Worm (Caenorhabditis elegans) whole organism, late embryonic: ENCODE results near the gene D1014.2.
A peak's percentile ranks its signal among the peaks of the same experiment; 100 is the strongest.

Source experiments
- C38D4.7 ChIP-seq: fragments of 200-800 bp; sonication (Bioruptor generic); optimal IDR thresholded peaks from 2 replicates; lab custom pipeline; 2018; ENCODE audit warnings: mild to moderate bottlenecking, missing genetic modification characterization, moderate library complexity, missing compliant biosample characterization
- F13H6.1 ChIP-seq: sonication (generic microtip); optimal IDR thresholded peaks from 2 replicates; lab custom pipeline; 2016; ENCODE audit warnings: missing genetic modification characterization, missing compliant biosample characterization
- K02D7.2 ChIP-seq: sonication (generic microtip); optimal IDR thresholded peaks from 2 replicates; lab custom pipeline; 2017; ENCODE audit warnings: mild to moderate bottlenecking, missing genetic modification characterization, missing compliant biosample characterization
- Y22D7AL.16 ChIP-seq: sonication (generic microtip); optimal IDR thresholded peaks from 2 replicates; lab custom pipeline; 2016; ENCODE audit warnings: missing genetic modification characterization, missing compliant biosample characterization
- ceh-14 ChIP-seq: sonication (generic microtip); optimal IDR thresholded peaks from 2 replicates; lab custom pipeline; 2016; ENCODE audit warnings: missing genotype, missing genetic modification characterization, missing compliant biosample characterization
- ceh-24 ChIP-seq: sonication (generic microtip); optimal IDR thresholded peaks from 2 replicates; lab custom pipeline; 2016; ENCODE audit warnings: mild to moderate bottlenecking, missing genetic modification characterization, missing compliant biosample characterization
- ceh-30 ChIP-seq: fragments of 150-350 bp; optimal IDR thresholded peaks from 2 replicates; lab custom pipeline; 2014; ENCODE audit warnings: missing biosample characterization, missing genetic modification characterization
- ceh-31 ChIP-seq: sonication (generic microtip); optimal IDR thresholded peaks from 2 replicates; lab custom pipeline; 2016; ENCODE audit warnings: missing genetic modification characterization, missing compliant biosample characterization
- ceh-48 ChIP-seq: sonication (generic microtip); optimal IDR thresholded peaks from 2 replicates; lab custom pipeline; 2016; ENCODE audit warnings: missing genetic modification characterization, inconsistent platforms, missing compliant biosample characterization
- ceh-9 ChIP-seq: sonication (generic microtip); optimal IDR thresholded peaks from 2 replicates; lab custom pipeline; 2016; ENCODE audit warnings: mild to moderate bottlenecking, missing genetic modification characterization, inconsistent platforms, missing compliant biosample characterization
- dmd-4 ChIP-seq: sonication (generic microtip); optimal IDR thresholded peaks from 2 replicates; lab custom pipeline; 2016; ENCODE audit warnings: borderline replicate concordance, missing genetic modification characterization, missing compliant biosample characterization
- elt-2 ChIP-seq: sonication (generic microtip); optimal IDR thresholded peaks from 2 replicates; lab custom pipeline; 2016; ENCODE audit warnings: missing genetic modification reagents, missing genetic modification characterization, missing compliant biosample characterization
- elt-4 ChIP-seq: sonication (generic microtip); optimal IDR thresholded peaks from 2 replicates; lab custom pipeline; 2016; ENCODE audit warnings: missing genetic modification characterization, missing compliant biosample characterization
- ets-4 ChIP-seq: sonication (generic microtip); optimal IDR thresholded peaks from 2 replicates; lab custom pipeline; 2016; ENCODE audit warnings: missing genetic modification characterization, missing compliant biosample characterization
- fax-1 ChIP-seq: sonication (generic microtip); optimal IDR thresholded peaks from 2 replicates; lab custom pipeline; 2016; ENCODE audit warnings: missing genotype, missing genetic modification characterization, missing compliant biosample characterization
- fkh-10 ChIP-seq: fragments of 150-350 bp; optimal IDR thresholded peaks from 2 replicates; lab custom pipeline; 2014; ENCODE audit warnings: missing biosample characterization, missing genetic modification reagents, missing genetic modification characterization
- hlh-13 ChIP-seq: fragments of 200-800 bp; sonication (Bioruptor generic); optimal IDR thresholded peaks from 2 replicates; lab custom pipeline; 2018; ENCODE audit warnings: mild to moderate bottlenecking, missing genetic modification characterization, missing compliant biosample characterization
- hlh-15 ChIP-seq: sonication (generic microtip); optimal IDR thresholded peaks from 2 replicates; lab custom pipeline; 2016; ENCODE audit warnings: missing genetic modification characterization, missing compliant biosample characterization
- hlh-8 ChIP-seq: sonication (generic microtip); optimal IDR thresholded peaks from 2 replicates; lab custom pipeline; 2016; ENCODE audit warnings: missing genotype, missing genetic modification characterization, missing compliant biosample characterization
- lim-6 ChIP-seq: sonication (generic microtip); optimal IDR thresholded peaks from 2 replicates; lab custom pipeline; 2016; ENCODE audit warnings: missing genetic modification characterization, missing compliant biosample characterization
- lin-11 ChIP-seq: fragments of 200-800 bp; sonication (Bioruptor generic); optimal IDR thresholded peaks from 2 replicates; lab custom pipeline; 2018; ENCODE audit warnings: mild to moderate bottlenecking, missing genetic modification characterization, missing compliant biosample characterization
- mec-3 ChIP-seq: sonication (generic microtip); optimal IDR thresholded peaks from 2 replicates; lab custom pipeline; 2016; ENCODE audit warnings: borderline replicate concordance, missing genetic modification characterization, missing compliant biosample characterization
- pag-3 ChIP-seq: sonication (generic microtip); optimal IDR thresholded peaks from 2 replicates; lab custom pipeline; 2016; ENCODE audit warnings: missing compliant biosample characterization, missing genetic modification characterization, borderline replicate concordance
- pax-1 ChIP-seq: fragments of 150-350 bp; optimal IDR thresholded peaks from 2 replicates; lab custom pipeline; 2014; ENCODE audit warnings: missing biosample characterization, missing genetic modification characterization
- pqm-1 ChIP-seq: sonication (generic microtip); optimal IDR thresholded peaks from 2 replicates; lab custom pipeline; 2016; ENCODE audit warnings: missing genetic modification characterization, missing compliant biosample characterization
- pros-1 ChIP-seq: fragments of 150-350 bp; optimal IDR thresholded peaks from 2 replicates; lab custom pipeline; 2014; ENCODE audit warnings: missing biosample characterization, missing genetic modification reagents, missing genetic modification characterization
- rnt-1 ChIP-seq: sonication (generic microtip); optimal IDR thresholded peaks from 2 replicates; lab custom pipeline; 2016; ENCODE audit warnings: missing genetic modification characterization, missing compliant biosample characterization
- sox-2 ChIP-seq: fragments of 200-800 bp; sonication (Bioruptor generic); IDR thresholded peaks from 2 replicates; pipeline ENCODE4 v1.3.6; 2022; ENCODE audit warnings: missing genetic modification reagents, missing genetic modification characterization, missing compliant biosample characterization
- sox-4 ChIP-seq: sonication (generic microtip); optimal IDR thresholded peaks from 2 replicates; lab custom pipeline; 2017; ENCODE audit warnings: mild to moderate bottlenecking, missing genetic modification characterization, inconsistent platforms, missing compliant biosample characterization
- ttx-3 ChIP-seq: sonication (generic microtip); optimal IDR thresholded peaks from 2 replicates; lab custom pipeline; 2016; ENCODE audit warnings: missing genetic modification reagents, missing genetic modification characterization, missing compliant biosample characterization
- unc-42 ChIP-seq: sonication (generic microtip); optimal IDR thresholded peaks from 2 replicates; lab custom pipeline; 2016; ENCODE audit warnings: missing genotype, missing genetic modification characterization, missing compliant biosample characterization
- unc-86 ChIP-seq: sonication (generic microtip); optimal IDR thresholded peaks from 2 replicates; lab custom pipeline; 2016; ENCODE audit warnings: missing genetic modification characterization, missing compliant biosample characterization
- zip-5 ChIP-seq: sonication (generic microtip); optimal IDR thresholded peaks from 2 replicates; lab custom pipeline; 2016; ENCODE audit warnings: missing genetic modification characterization, missing compliant biosample characterization
- ztf-16 ChIP-seq: sonication (generic microtip); optimal IDR thresholded peaks from 2 replicates; lab custom pipeline; 2017; ENCODE audit warnings: missing genetic modification characterization, missing compliant biosample characterization

Gene D1014.2

ce11 chrV:8161699-8162098, 18.0 kb downstream of the D1014.2 start, which contains the start of gene F20D6.5:
TSS of gene F20D6.5 (plus strand) at chrV:8161957.
- TF ChIP-seq pag-3: no peak
- TF ChIP-seq Y22D7AL.16: no peak
- TF ChIP-seq pqm-1: no peak
- TF ChIP-seq pros-1 (tag; lab: Kevin White, UChicago): no peak
- TF ChIP-seq elt-2 (tag; lab: Kevin White, UChicago): peak; percentile 28

- TF ChIP-seq hlh-8 (tag; lab: Kevin White, UChicago) (no peak), ceh-14 (no peak)
These were observed 19.5 kb downstream of the D1014.2 start for ce11 chrV:8163199-8163598.

- peak; percentile 31 for TF ChIP-seq unc-42
- no peak for TF ChIP-seq lim-6 (tag; lab: Kevin White, UChicago)
These were observed 24.7 kb downstream of the D1014.2 start, which contains the start of gene F20D6.8 for ce11 chrV:8168219-8168962. TSS of gene F20D6.8 (minus strand) at chrV:8168269.

ce11 chrV:8169150-8169549, 25.4 kb downstream of the D1014.2 start:
- TF ChIP-seq ceh-30 (tag; lab: Kevin White, UChicago) (no peak), ceh-48 (no peak), sox-2 (GFP tag; lab: Robert Waterston, UW) (no peak), F13H6.1 (tag; lab: Kevin White, UChicago) (no peak), K02D7.2 (tag; lab: Kevin White, UChicago) (no peak), ttx-3 (tag; lab: Kevin White, UChicago) (no peak), unc-86 (tag; lab: Kevin White, UChicago) (no peak), Y22D7AL.16 (no peak), pros-1 (tag; lab: Kevin White, UChicago) (no peak), ceh-31 (tag; lab: Kevin White, UChicago) (no peak)

- TF ChIP-seq ets-4 (tag; lab: Kevin White, UChicago): no peak
These were observed 26.6 kb downstream of the D1014.2 start for ce11 chrV:8170300-8170699.

ce11 chrV:8171688-8172087, 28.0 kb downstream of the D1014.2 start:
- TF ChIP-seq hlh-13 (GFP tag; lab: Kevin White, UChicago) (no peak), hlh-15 (tag; lab: Kevin White, UChicago) (no peak), ceh-48 (no peak), fkh-10 (GFP tag; lab: Kevin White, UChicago) (no peak), dmd-4 (tag; lab: Kevin White, UChicago) (no peak), lin-11 (tag; lab: Kevin White, UChicago) (no peak), sox-4 (tag; lab: Kevin White, UChicago) (no peak), C38D4.7 (no peak), ztf-16 (no peak), mec-3 (tag; lab: Kevin White, UChicago) (no peak), pax-1 (tag; lab: Kevin White, UChicago) (no peak), rnt-1 (no peak), ceh-14 (no peak), Y22D7AL.16 (no peak)

ce11 chrV:8177349-8177748, 33.6 kb downstream of the D1014.2 start, which contains the start of gene F20D6.9:
TSS of gene F20D6.9 (minus strand) at chrV:8177449.
- no peak for TF ChIP-seq dmd-4 (tag; lab: Kevin White, UChicago)
- no peak for TF ChIP-seq ceh-24 (tag; lab: Kevin White, UChicago)
- no peak for TF ChIP-seq elt-4 (tag; lab: Kevin White, UChicago)
- no peak for TF ChIP-seq zip-5 (tag; lab: Kevin White, UChicago)
- TF ChIP-seq fax-1 (tag; lab: Kevin White, UChicago): no peak
- no peak for TF ChIP-seq ceh-9 (tag; lab: Kevin White, UChicago)
- no peak for TF ChIP-seq Y22D7AL.16
- TF ChIP-seq, all 69 proteins: peak for 0
